Worm (Caenorhabditis elegans) whole organism, mixed stage, embryonic: Measurements from ENCODE around the gene F13B12.2.

Source experiments
- M03D4.4 ChIP-seq: sonication (generic microtip); optimal IDR thresholded peaks from 2 replicates; lab custom pipeline; 2017; ENCODE audit warnings: mild to moderate bottlenecking, missing genetic modification characterization, missing compliant biosample characterization
- bed-3 ChIP-seq: fragments of 200-800 bp; sonication (Bioruptor generic); optimal IDR thresholded peaks from 3 replicates; lab custom pipeline; 2018; ENCODE audit warnings: mild to moderate bottlenecking, missing genetic modification characterization, moderate library complexity, missing compliant biosample characterization
- blmp-1 ChIP-seq: fragments of 150-350 bp; optimal IDR thresholded peaks from 2 replicates; lab custom pipeline; 2014; ENCODE audit warnings: missing biosample characterization, missing genetic modification characterization
- ceh-39 ChIP-seq: fragments of 150-350 bp; optimal IDR thresholded peaks from 2 replicates; lab custom pipeline; 2014; ENCODE audit warnings: missing biosample characterization, missing genetic modification characterization
- ceh-43 ChIP-seq: fragments of 200-800 bp; sonication (Bioruptor generic); optimal IDR thresholded peaks from 2 replicates; lab custom pipeline; 2018; ENCODE audit warnings: mild to moderate bottlenecking, missing genetic modification characterization, moderate library complexity, missing compliant biosample characterization
- ceh-83 ChIP-seq: fragments of 200-800 bp; sonication (Bioruptor generic); optimal IDR thresholded peaks from 2 replicates; lab custom pipeline; 2018; ENCODE audit warnings: mild to moderate bottlenecking, missing genetic modification characterization, missing compliant biosample characterization
- ces-1 ChIP-seq: fragments of 150-350 bp; optimal IDR thresholded peaks from 2 replicates; lab custom pipeline; 2014; ENCODE audit warnings: missing biosample characterization, missing genetic modification reagents, missing genetic modification characterization
- cnd-1 ChIP-seq: fragments of 200-800 bp; sonication (Bioruptor generic); optimal IDR thresholded peaks from 2 replicates; lab custom pipeline; 2018; ENCODE audit warnings: mild to moderate bottlenecking, missing genetic modification characterization, missing compliant biosample characterization
- elt-1 ChIP-seq: sonication (generic microtip); optimal IDR thresholded peaks from 2 replicates; lab custom pipeline; 2017; ENCODE audit warnings: missing genetic modification characterization, mild to moderate bottlenecking, missing compliant biosample characterization, antibody characterized with exemption, moderate library complexity, borderline replicate concordance; ENCODE audit not compliant: insufficient read depth
- elt-3 ChIP-seq: fragments of 150-350 bp; optimal IDR thresholded peaks from 2 replicates; lab custom pipeline; 2014; ENCODE audit warnings: missing biosample characterization, missing genetic modification characterization
- ham-2 ChIP-seq: fragments of 200-800 bp; sonication (Bioruptor generic); optimal IDR thresholded peaks from 2 replicates; lab custom pipeline; 2018; ENCODE audit warnings: mild to moderate bottlenecking, missing genetic modification characterization, missing compliant biosample characterization
- hlh-1 ChIP-seq: fragments of 150-350 bp; optimal IDR thresholded peaks from 2 replicates; lab custom pipeline; 2014; ENCODE audit warnings: missing biosample characterization, missing genetic modification reagents, missing genetic modification characterization
- lin-32 ChIP-seq: fragments of 200-800 bp; sonication (Bioruptor generic); optimal IDR thresholded peaks from 2 replicates; lab custom pipeline; 2018; ENCODE audit warnings: mild to moderate bottlenecking, missing genetic modification characterization, missing compliant biosample characterization
- lsy-2 ChIP-seq: fragments of 150-350 bp; optimal IDR thresholded peaks from 2 replicates; lab custom pipeline; 2014; ENCODE audit warnings: missing biosample characterization, missing genetic modification characterization
- mab-5 ChIP-seq: fragments of 150-350 bp; optimal IDR thresholded peaks from 2 replicates; lab custom pipeline; 2014; ENCODE audit warnings: missing biosample characterization, missing genetic modification characterization
- mep-1 ChIP-seq: fragments of 150-350 bp; optimal IDR thresholded peaks from 2 replicates; lab custom pipeline; 2017; ENCODE audit warnings: missing biosample characterization, missing genetic modification reagents, missing genetic modification characterization, inconsistent platforms
- mls-2 ChIP-seq: sonication (generic microtip); optimal IDR thresholded peaks from 2 replicates; lab custom pipeline; 2016; ENCODE audit warnings: mild to moderate bottlenecking, missing genetic modification characterization, moderate library complexity, missing compliant biosample characterization
- nhr-12 ChIP-seq: fragments of 150-350 bp; optimal IDR thresholded peaks from 2 replicates; lab custom pipeline; 2014; ENCODE audit warnings: missing biosample characterization, missing genetic modification characterization
- nhr-2 ChIP-seq: fragments of 150-350 bp; optimal IDR thresholded peaks from 2 replicates; lab custom pipeline; 2014; ENCODE audit warnings: missing biosample characterization, missing genetic modification characterization
- nhr-237 ChIP-seq: fragments of 150-350 bp; optimal IDR thresholded peaks from 2 replicates; lab custom pipeline; 2014; ENCODE audit warnings: missing biosample characterization, missing genetic modification characterization
- nhr-76 ChIP-seq: sonication (generic microtip); optimal IDR thresholded peaks from 2 replicates; lab custom pipeline; 2017; ENCODE audit warnings: missing biosample characterization, missing genetic modification characterization
- pha-4 ChIP-seq: fragments of 150-350 bp; optimal IDR thresholded peaks from 2 replicates; lab custom pipeline; 2018; ENCODE audit warnings: missing biosample characterization, missing genetic modification reagents, missing genetic modification characterization
- sem-2 ChIP-seq: fragments of 200-800 bp; sonication (Bioruptor generic); optimal IDR thresholded peaks from 2 replicates; lab custom pipeline; 2018; ENCODE audit warnings: mild to moderate bottlenecking, missing genetic modification characterization, missing compliant biosample characterization
- sptf-1 ChIP-seq: sonication (generic microtip); optimal IDR thresholded peaks from 2 replicates; lab custom pipeline; 2017; ENCODE audit warnings: mild to moderate bottlenecking, missing genetic modification characterization, moderate library complexity, missing compliant biosample characterization
- tbx-8 ChIP-seq: fragments of 200-800 bp; sonication (Bioruptor generic); optimal IDR thresholded peaks from 2 replicates; lab custom pipeline; 2018; ENCODE audit warnings: mild to moderate bottlenecking, missing genetic modification characterization, moderate library complexity, missing compliant biosample characterization
- unc-120 ChIP-seq: sonication (generic microtip); optimal IDR thresholded peaks from 2 replicates; lab custom pipeline; 2017; ENCODE audit warnings: missing genetic modification characterization, missing compliant biosample characterization; ENCODE audit not compliant: poor library complexity, severe bottlenecking
- zip-8 ChIP-seq: fragments of 150-350 bp; optimal IDR thresholded peaks from 2 replicates; lab custom pipeline; 2014; ENCODE audit warnings: missing biosample characterization, missing genetic modification characterization
- ztf-11 ChIP-seq: fragments of 150-350 bp; optimal IDR thresholded peaks from 2 replicates; lab custom pipeline; 2014; ENCODE audit warnings: missing biosample characterization, missing genetic modification characterization

F13B12.2 gene

DNA sequence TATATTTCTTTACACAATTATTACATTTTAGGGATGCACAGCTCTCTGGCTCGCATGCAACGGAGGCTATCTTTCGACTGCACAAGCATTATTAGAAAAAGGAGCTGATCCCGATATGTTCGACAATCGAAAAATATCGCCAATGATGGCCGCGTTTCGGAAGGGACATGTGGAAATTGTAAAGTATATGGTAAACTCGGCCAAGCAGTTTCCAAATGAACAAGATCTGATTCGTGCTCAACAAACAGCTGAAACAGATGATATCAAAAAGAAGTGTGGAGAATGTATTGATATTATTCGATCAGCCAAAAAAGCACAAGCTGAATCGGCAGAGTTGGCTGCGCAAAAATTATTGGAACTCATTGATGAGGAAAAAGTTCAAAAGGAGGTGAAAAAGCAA is 46.0 kb downstream of the F13B12.2 start:
- TF ChIP-seq lin-32 (GFP tag; lab: Kevin White, UChicago) (no peak), bed-3 (no peak), mab-5 (no peak), zip-8 (tag; lab: Kevin White, UChicago) (no peak), tbx-8 (GFP tag; lab: Kevin White, UChicago) (no peak), sem-2 (GFP tag; lab: Kevin White, UChicago) (no peak), elt-1 (no peak), ces-1 (GFP tag; lab: Kevin White, UChicago) (no peak), ztf-11 (tag; lab: Kevin White, UChicago) (no peak), mls-2 (tag; lab: Kevin White, UChicago) (no peak), lsy-2 (tag; lab: Kevin White, UChicago) (no peak)

DNA sequence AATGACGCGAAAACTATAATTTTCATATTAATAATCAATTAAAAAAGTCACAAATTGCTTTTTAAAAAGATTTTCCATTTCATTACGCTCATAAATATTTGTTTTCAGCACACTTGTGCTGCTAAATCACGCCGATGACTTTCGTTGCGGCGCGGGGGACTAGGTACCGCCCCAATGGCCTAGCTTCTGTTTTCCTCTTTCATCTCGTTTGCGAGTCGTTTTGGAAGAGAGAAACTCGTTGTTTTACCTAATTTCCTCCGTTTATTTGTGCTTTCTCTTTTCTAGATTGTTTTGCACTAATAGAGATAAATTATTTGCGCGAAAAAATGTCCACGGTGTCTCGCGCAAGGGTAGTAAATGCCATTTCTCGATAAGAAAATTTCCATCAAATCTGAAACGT is 47.9 kb downstream of the F13B12.2 start:
- TF ChIP-seq nhr-237 (tag; lab: Kevin White, UChicago) = no peak
- TF ChIP-seq nhr-2 (tag; lab: Kevin White, UChicago) = no peak
- no peak for TF ChIP-seq ham-2 (GFP tag; lab: Kevin White, UChicago)
- no peak for TF ChIP-seq ceh-43 (GFP tag; lab: Kevin White, UChicago)
- no peak for TF ChIP-seq hlh-1 (tag; lab: Kevin White, UChicago)
- no peak for TF ChIP-seq sptf-1 (tag; lab: Kevin White, UChicago)
- no peak for TF ChIP-seq ces-1 (GFP tag; lab: Kevin White, UChicago)
- TF ChIP-seq nhr-12 (tag; lab: Kevin White, UChicago) = no peak
- TF ChIP-seq cnd-1 (tag; lab: Kevin White, UChicago) = no peak
- TF ChIP-seq unc-120 = no peak
- TF ChIP-seq M03D4.4 (tag; lab: Kevin White, UChicago) = no peak

DNA sequence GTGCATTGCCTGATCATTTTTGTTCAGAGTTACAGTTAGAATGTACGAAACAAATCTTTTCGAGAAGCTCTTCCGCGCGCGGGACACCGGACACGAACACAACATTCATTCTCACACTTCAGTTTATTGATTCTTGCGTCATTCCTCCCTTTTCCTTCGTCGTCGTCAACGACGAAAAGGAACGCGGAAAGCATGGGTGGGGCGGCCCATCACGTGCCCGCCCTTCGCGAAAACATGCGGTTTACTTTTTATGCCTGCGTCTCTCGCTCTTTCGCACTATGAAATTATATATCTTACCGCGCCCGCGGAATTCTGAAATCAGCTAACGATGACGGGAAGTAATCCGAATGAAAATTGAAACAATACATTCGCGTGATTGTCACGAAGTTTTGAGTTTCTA is 48.3 kb downstream of the F13B12.2 start:
- TF ChIP-seq ces-1 (GFP tag; lab: Kevin White, UChicago) (peak; percentile 57), mab-5 (no peak), mls-2 (tag; lab: Kevin White, UChicago) (no peak), ceh-83 (no peak), bed-3 (no peak), ceh-39 (tag; lab: Kevin White, UChicago) (no peak), nhr-76 (tag; lab: Kevin White, UChicago) (no peak), lsy-2 (tag; lab: Kevin White, UChicago) (no peak), hlh-1 (tag; lab: Kevin White, UChicago) (no peak), mep-1 (tag; lab: Kevin White, UChicago) (no peak), elt-3 (tag; lab: Kevin White, UChicago) (no peak), lin-32 (GFP tag; lab: Kevin White, UChicago) (no peak), unc-120 (peak; percentile 6), blmp-1 (tag; lab: Kevin White, UChicago) (no peak), ztf-11 (tag; lab: Kevin White, UChicago) (peak; percentile 1), pha-4 (tag; lab: Kevin White, UChicago) (peak; percentile 2), ham-2 (GFP tag; lab: Kevin White, UChicago) (peak; percentile 45), sem-2 (GFP tag; lab: Kevin White, UChicago) (no peak), nhr-237 (tag; lab: Kevin White, UChicago) (no peak), nhr-12 (tag; lab: Kevin White, UChicago) (no peak), sptf-1 (tag; lab: Kevin White, UChicago) (no peak)
- TF ChIP-seq, all 35 proteins: peak for 5
